Worm (Caenorhabditis elegans): ENCODE measurements around the gene K11H12.6.
A peak's percentile ranks its signal among the peaks of the same experiment; 100 is the strongest.

K11H12.6 gene

ce11 chrIV:682726-683340 lies 15.7 kb downstream of the K11H12.6 start (continued):
- TF ChIP-seq nhr-43 (tag; optimal IDR thresholded peaks at IDR 0.05; ENCODE audit: poor library complexity, severe bottlenecking), result peak; percentile 48
- TF ChIP-seq aly-2 (tag; optimal IDR thresholded peaks at IDR 0.05), result no peak
- TF ChIP-seq ceh-16 (tag; optimal IDR thresholded peaks at IDR 0.05), result no peak
- no peak for TF ChIP-seq ceh-9 (tag; optimal IDR thresholded peaks at IDR 0.05)
- TF ChIP-seq unc-62 (GFP tag; optimal IDR thresholded peaks at IDR 0.05), result peak; percentile 17

ce11 chrIV:684197-684596 lies 17.1 kb downstream of the K11H12.6 start, which contains the start of gene cutl-28:
Gene cutl-28 (plus strand): TSS chrIV:684497.
- no peak for TF ChIP-seq nhr-25 (tag; optimal IDR thresholded peaks at IDR 0.05)
- no peak for TF ChIP-seq ZK546.5 (tag; optimal IDR thresholded peaks at IDR 0.05)
- no peak for TF ChIP-seq nhr-12 (tag; optimal IDR thresholded peaks at IDR 0.05)
- TF ChIP-seq elt-2 (tag; optimal IDR thresholded peaks at IDR 0.05), result no peak
- no peak for TF ChIP-seq ama-1 (optimal IDR thresholded peaks at IDR 0.05)
- TF ChIP-seq daf-12 (tag; optimal IDR thresholded peaks at IDR 0.05), result no peak
- TF ChIP-seq nhr-28 (tag; optimal IDR thresholded peaks at IDR 0.05), result no peak
- TF ChIP-seq nhr-43 (tag; optimal IDR thresholded peaks at IDR 0.05; ENCODE audit: poor library complexity, severe bottlenecking), result no peak
- TF ChIP-seq nhr-11 (tag; optimal IDR thresholded peaks at IDR 0.05), result no peak

- TF ChIP-seq nhr-77 (tag; optimal IDR thresholded peaks at IDR 0.05), result no peak
- no peak for TF ChIP-seq eor-1 (tag; optimal IDR thresholded peaks at IDR 0.05)
- TF ChIP-seq lsy-12 (tag; optimal IDR thresholded peaks at IDR 0.05), result no peak
These were observed 17.7 kb downstream of the K11H12.6 start for ce11 chrIV:684748-685147.

DNA sequence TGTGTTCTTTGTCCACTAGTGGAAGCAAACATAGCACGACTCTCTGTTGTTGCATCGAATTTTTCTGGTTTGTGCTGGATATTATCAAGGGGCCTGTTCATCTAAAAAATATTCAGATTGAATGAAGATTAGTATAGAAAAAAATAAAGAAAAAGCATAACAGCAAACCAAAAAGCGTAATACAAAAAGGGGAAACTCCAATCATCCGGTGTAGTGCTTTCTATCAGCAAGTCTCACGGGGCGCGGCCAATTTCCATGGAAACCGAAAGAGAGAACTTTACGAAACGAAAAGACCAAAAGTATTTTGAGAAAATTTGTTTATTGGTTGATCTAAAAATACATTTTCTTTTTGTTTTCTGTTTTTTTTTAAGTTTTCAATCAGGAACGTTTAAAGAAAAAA lies 31.2 kb downstream of the K11H12.6 start, which contains the start of gene Y55F3C.17:
Gene Y55F3C.17 (minus strand): TSS at position 101 of the 400 bp plus-strand sequence.
- TF ChIP-seq nhr-43 (tag; optimal IDR thresholded peaks at IDR 0.05; ENCODE audit: poor library complexity, severe bottlenecking), result no peak
- TF ChIP-seq unc-39 (tag; optimal IDR thresholded peaks at IDR 0.05), result no peak
- TF ChIP-seq pqm-1 (tag; optimal IDR thresholded peaks at IDR 0.05), result no peak
- no peak for TF ChIP-seq nhr-76 (tag; optimal IDR thresholded peaks at IDR 0.05)
- no peak for TF ChIP-seq ceh-28 (tag; optimal IDR thresholded peaks at IDR 0.05)
- TF ChIP-seq skn-1 (tag; optimal IDR thresholded peaks at IDR 0.05), result no peak
- TF ChIP-seq mdl-1 (tag; optimal IDR thresholded peaks at IDR 0.05), result no peak
- no peak for TF ChIP-seq jun-1 (tag; optimal IDR thresholded peaks at IDR 0.05)
- no peak for TF ChIP-seq ama-1 (optimal IDR thresholded peaks at IDR 0.05)
- TF ChIP-seq nhr-12 (tag; optimal IDR thresholded peaks at IDR 0.05), result no peak
- no peak for TF ChIP-seq nhr-11 (tag; optimal IDR thresholded peaks at IDR 0.05)
- no peak for TF ChIP-seq fkh-2 (tag; optimal IDR thresholded peaks at IDR 0.05)

DNA sequence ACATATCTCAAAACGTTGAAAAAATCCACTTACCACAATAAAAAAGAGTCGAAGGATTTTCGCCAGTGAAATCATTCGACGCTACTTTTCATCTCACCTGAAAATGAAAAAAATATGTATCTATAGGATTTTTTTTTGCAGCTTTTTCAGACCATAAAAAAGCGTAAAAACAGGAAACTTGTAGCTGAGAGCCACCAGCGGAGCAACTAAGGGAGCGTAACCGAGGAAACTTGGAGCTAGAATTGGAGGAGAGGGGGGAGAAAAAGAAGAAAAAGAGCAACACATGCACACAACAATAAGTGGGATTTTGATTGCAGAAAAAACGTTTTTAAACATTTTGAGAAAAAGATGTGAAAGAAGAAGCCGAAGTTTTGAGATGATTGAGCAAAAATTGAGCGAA lies 40.5 kb downstream of the K11H12.6 start, which contains the start of gene cutl-26:
Gene cutl-26 (minus strand): TSS at position 101 of the 400 bp plus-strand sequence.
- no peak for TF ChIP-seq ceh-9 (tag; optimal IDR thresholded peaks at IDR 0.05)
- TF ChIP-seq unc-62 (GFP tag; optimal IDR thresholded peaks at IDR 0.05), result no peak
- no peak for TF ChIP-seq nhr-76 (tag; optimal IDR thresholded peaks at IDR 0.05)
- TF ChIP-seq ama-1 (optimal IDR thresholded peaks at IDR 0.05), result no peak
- TF ChIP-seq nhr-28 (tag; optimal IDR thresholded peaks at IDR 0.05), result no peak
- TF ChIP-seq mml-1 (tag; optimal IDR thresholded peaks at IDR 0.05), result no peak

- TF ChIP-seq zag-1 (tag; optimal IDR thresholded peaks at IDR 0.05), result no peak
- no peak for TF ChIP-seq pqm-1 (tag; optimal IDR thresholded peaks at IDR 0.05)
- TF ChIP-seq ztf-11 (tag; optimal IDR thresholded peaks at IDR 0.05), result no peak
- no peak for TF ChIP-seq unc-62 (GFP tag; optimal IDR thresholded peaks at IDR 0.05)
- TF ChIP-seq mml-1 (tag; optimal IDR thresholded peaks at IDR 0.05), result no peak
- TF ChIP-seq elt-1 (tag; optimal IDR thresholded peaks at IDR 0.05), result no peak
- no peak for TF ChIP-seq nfya-1 (tag; optimal IDR thresholded peaks at IDR 0.05; ENCODE audit: insufficient read depth)
- no peak for TF ChIP-seq lsy-12 (tag; optimal IDR thresholded peaks at IDR 0.05)
- no peak for TF ChIP-seq ceh-28 (tag; optimal IDR thresholded peaks at IDR 0.05)
- no peak for TF ChIP-seq tbx-2 (tag; optimal IDR thresholded peaks at IDR 0.05)
- no peak for TF ChIP-seq R02D3.7 (tag; optimal IDR thresholded peaks at IDR 0.05)
- TF ChIP-seq elt-2 (tag; optimal IDR thresholded peaks at IDR 0.05), result no peak
These were observed 48.3 kb downstream of the K11H12.6 start for ce11 chrIV:715433-715832.
